Worm (Caenorhabditis elegans) whole organism, L4/young adult: ENCODE results near the gene R03H10.11.

Experiments
- W03F9.2 ChIP-seq: fragments of 150-350 bp; optimal IDR thresholded peaks from 2 replicates; lab custom pipeline; 2014; ENCODE audit warnings: missing biosample characterization, missing genetic modification characterization
- dao-5 ChIP-seq: sonication (generic microtip); optimal IDR thresholded peaks from 2 replicates; lab custom pipeline; 2016; ENCODE audit warnings: missing genotype, missing genetic modification characterization, moderate library complexity, missing compliant biosample characterization
- him-1 ChIP-seq: sonication (generic microtip); optimal IDR thresholded peaks from 2 replicates; lab custom pipeline; 2016; ENCODE audit warnings: missing genotype, missing genetic modification reagents, missing genetic modification characterization, missing compliant biosample characterization

R03H10.11 gene

ce11 chrII:4222983-4223382 is 40.5 kb downstream of the R03H10.11 start, which contains the start of gene C16A11.5:
Gene C16A11.5, plus strand, starts transcription at chrII:4223305.
- TF ChIP-seq W03F9.2 (tag; lab: Kevin White, UChicago) (no peak), dao-5 (tag; lab: Kevin White, UChicago) (no peak), him-1 (tag; lab: Kevin White, UChicago) (no peak)

ce11 chrII:4226598-4227096 is 44.2 kb downstream of the R03H10.11 start, which contains the start of gene C16A11.4:
Gene C16A11.4, plus strand, starts transcription at chrII:4227046.
- TF ChIP-seq dao-5 (tag; lab: Kevin White, UChicago) (no peak), W03F9.2 (tag; lab: Kevin White, UChicago) (no peak), him-1 (tag; lab: Kevin White, UChicago) (no peak)

- TF ChIP-seq W03F9.2 (tag; lab: Kevin White, UChicago) (no peak), him-1 (tag; lab: Kevin White, UChicago) (no peak), dao-5 (tag; lab: Kevin White, UChicago) (no peak)
Measured at ce11 chrII:4228112-4228770, 45.8 kb downstream of the R03H10.11 start.

ce11 chrII:4229106-4229708 is 46.7 kb downstream of the R03H10.11 start, which contains the start of gene C16A11.3:
Gene C16A11.3, plus strand, starts transcription at chrII:4229545.
- no peak for TF ChIP-seq dao-5 (tag; lab: Kevin White, UChicago)
- no peak for TF ChIP-seq W03F9.2 (tag; lab: Kevin White, UChicago)
- TF ChIP-seq him-1 (tag; lab: Kevin White, UChicago): no peak

- no peak for TF ChIP-seq him-1 (tag; lab: Kevin White, UChicago)
- no peak for TF ChIP-seq dao-5 (tag; lab: Kevin White, UChicago)
- no peak for TF ChIP-seq W03F9.2 (tag; lab: Kevin White, UChicago)
Measured at ce11 chrII:4230816-4231435, 48.5 kb downstream of the R03H10.11 start, which contains the start of gene C16A11.10. Gene C16A11.10, plus strand, starts transcription at chrII:4231385.
